Worm (Caenorhabditis elegans) whole organism, L4 larva: ENCODE data around the gene ocam-1.

ENCODE experiments used
- ctbp-1 ChIP-seq: fragments of 200-800 bp; sonication (Bioruptor generic); IDR thresholded peaks from 2 replicates; pipeline ENCODE4 v1.3.6; 2022; ENCODE audit warnings: missing genetic modification reagents, missing genetic modification characterization, missing compliant biosample characterization
- zfp-3 ChIP-seq: fragments of 200-800 bp; sonication (Bioruptor generic); conservative IDR thresholded peaks from 2 replicates; pipeline ENCODE4 v1.3.6; 2022; ENCODE audit warnings: missing genetic modification reagents, missing genetic modification characterization, missing compliant biosample characterization

ce11 chrV:14133002-14133763 is 34.3 kb downstream of the ocam-1 start:
- TF ChIP-seq ctbp-1 (GFP tag; lab: Robert Waterston, UW): no peak
- no peak for TF ChIP-seq zfp-3 (GFP tag; lab: Robert Waterston, UW)
